Worm (Caenorhabditis elegans): Measurements from ENCODE around the gene rps-27.

Gene rps-27

DNA sequence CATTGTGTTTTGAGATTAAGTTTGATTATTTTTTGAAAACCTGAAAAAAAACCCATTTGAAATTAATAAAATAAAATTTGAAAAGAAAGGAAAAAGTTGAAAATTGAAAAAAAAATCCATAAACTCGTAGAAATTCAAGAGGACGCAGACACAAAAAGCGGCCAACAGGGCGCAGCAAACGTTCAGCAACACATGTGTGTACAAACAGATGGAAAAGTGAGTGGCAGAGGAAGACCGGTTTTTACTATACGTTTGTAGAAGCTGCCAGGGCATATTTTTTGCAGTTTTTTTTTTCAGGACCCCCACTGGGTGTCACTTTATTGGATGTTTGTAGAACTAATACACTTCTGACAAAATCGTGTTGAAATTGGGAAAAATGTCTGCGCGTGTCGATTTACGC lies 18.9 kb upstream of the rps-27 start, which contains the start of gene cgp-1:
Gene cgp-1 (minus strand): TSS at position 40 of the 400 bp plus-strand sequence.
- TF ChIP-seq madf-6 (GFP tag; IDR thresholded peaks at IDR 0.05): no peak
- no peak for TF ChIP-seq dpff-1 (tag; optimal IDR thresholded peaks at IDR 0.05)
- no peak for TF ChIP-seq ceh-27 (GFP tag; optimal IDR thresholded peaks at IDR 0.05)
- no peak for TF ChIP-seq ztf-3 (GFP tag; optimal IDR thresholded peaks at IDR 0.05)
- TF ChIP-seq somi-1 (GFP tag; optimal IDR thresholded peaks at IDR 0.05): no peak
- no peak for TF ChIP-seq F52B5.7 (tag; optimal IDR thresholded peaks at IDR 0.05)
- peak; percentile 9; the same call in 1 of the 2 replicates for TF ChIP-seq hmg-1.2 (GFP tag; IDR thresholded peaks at IDR 0.05)
- TF ChIP-seq ztf-22 (GFP tag; optimal IDR thresholded peaks at IDR 0.05): no peak
- TF ChIP-seq atf-7 (tag; optimal IDR thresholded peaks at IDR 0.05): no peak
- no peak for TF ChIP-seq Y53F4B.3 (GFP tag; IDR thresholded peaks at IDR 0.05)
- no peak for TF ChIP-seq F39B2.1 (GFP tag; IDR thresholded peaks at IDR 0.05)
- TF ChIP-seq let-607 (tag; optimal IDR thresholded peaks at IDR 0.05): peak in 1 of 2 experiments; percentile 11
- TF ChIP-seq B0035.1 (tag; optimal IDR thresholded peaks at IDR 0.05): no peak
- no peak for TF ChIP-seq let-526 (GFP tag; IDR thresholded peaks at IDR 0.05)
- no peak for TF ChIP-seq mcd-1 (GFP tag; IDR thresholded peaks at IDR 0.05)
- TF ChIP-seq ekl-4 (GFP tag; IDR thresholded peaks at IDR 0.05): no peak
- no peak for TF ChIP-seq lsl-1 (GFP tag; optimal IDR thresholded peaks at IDR 0.05)

DNA sequence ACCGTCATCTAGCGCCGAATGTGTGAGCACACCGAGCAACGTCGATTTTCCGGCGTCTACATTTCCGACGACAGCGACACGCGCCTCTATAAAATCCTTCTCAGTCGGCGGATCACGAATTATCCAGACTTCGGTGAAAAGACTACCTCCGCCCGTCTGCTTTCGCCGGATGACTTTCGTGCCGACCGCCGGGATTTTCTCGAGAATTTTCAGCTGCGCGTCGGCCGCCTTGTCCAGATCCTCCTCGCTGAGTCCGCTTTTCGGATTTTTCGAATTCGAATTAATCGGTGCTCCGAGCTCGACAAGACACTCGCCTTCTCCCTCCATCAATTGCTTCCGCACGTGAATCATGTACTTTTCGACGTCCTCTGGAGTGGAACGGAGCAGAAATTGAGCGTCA lies 18.4 kb upstream of the rps-27 start:
- TF ChIP-seq B0261.1 (tag; optimal IDR thresholded peaks at IDR 0.05) (no peak), cebp-2 (GFP tag; IDR thresholded peaks at IDR 0.05) (0 out of 2 replicates have a peak, but pooled peaks have one; percentile 52), mxl-1 (tag; optimal IDR thresholded peaks at IDR 0.05) (no peak), egrh-3 (GFP tag; IDR thresholded peaks at IDR 0.05) (peak; percentile 25; the same call in 1 of the 2 replicates), F55B11.4 (tag; optimal IDR thresholded peaks at IDR 0.05; ENCODE audit: borderline replicate concordance, insufficient read depth) (no peak), zfh-2 (GFP tag; conservative IDR thresholded peaks at IDR 0.05) (peak; percentile 86), hmg-20 (GFP tag; IDR thresholded peaks at IDR 0.05) (no peak)

DNA sequence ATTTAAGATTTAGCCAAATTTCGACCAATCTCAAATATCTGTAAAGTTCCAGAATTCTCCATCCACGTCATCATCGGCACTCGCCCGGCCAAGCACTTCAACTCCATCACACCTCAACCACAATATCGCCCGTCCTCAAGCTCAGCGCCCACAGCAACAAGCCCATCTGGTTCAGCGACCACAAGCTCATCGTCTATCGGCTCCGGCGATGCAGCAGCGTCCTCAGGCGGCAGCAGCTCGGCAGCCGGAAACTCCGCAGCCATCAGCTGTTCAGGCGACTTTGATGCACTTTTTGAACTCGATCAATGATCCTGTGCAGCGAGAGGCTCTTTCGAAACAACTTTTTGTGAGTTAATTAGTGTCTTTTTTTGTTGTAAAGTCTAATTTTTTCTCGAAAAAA lies 13.4 kb upstream of the rps-27 start:
- TF ChIP-seq snpc-1.1 (tag; optimal IDR thresholded peaks at IDR 0.05; ENCODE audit: insufficient read depth) (no peak), aptf-2 (GFP tag; conservative IDR thresholded peaks at IDR 0.05) (no peak), lir-1 (GFP tag; conservative IDR thresholded peaks at IDR 0.05) (no peak), cebp-2 (GFP tag; IDR thresholded peaks at IDR 0.05) (peak; percentile 85; the same call in 1 of the 2 replicates), chd-7 (tag; optimal IDR thresholded peaks at IDR 0.05) (peak; percentile 32), attf-3 (GFP tag; conservative IDR thresholded peaks at IDR 0.05) (no peak), ceh-58 (GFP tag; IDR thresholded peaks at IDR 0.05) (no peak), bed-1 (GFP tag; IDR thresholded peaks at IDR 0.05) (no peak), zim-3 (tag; optimal IDR thresholded peaks at IDR 0.05) (peak; percentile 28), nhr-27 (tag; optimal IDR thresholded peaks at IDR 0.05) (no peak), ztf-22 (GFP tag; optimal IDR thresholded peaks at IDR 0.05) (no peak), zfh-2 (GFP tag; conservative IDR thresholded peaks at IDR 0.05) (peak; percentile 90), egrh-3 (GFP tag; IDR thresholded peaks at IDR 0.05) (peak; percentile 84), F52B5.7 (tag; optimal IDR thresholded peaks at IDR 0.05) (peak; percentile 31), tbx-9 (tag; optimal IDR thresholded peaks at IDR 0.05; ENCODE audit: borderline replicate concordance) (no peak), snpc-1.3 (tag; optimal IDR thresholded peaks at IDR 0.05; ENCODE audit: insufficient read depth) (no peak), B0336.3 (GFP tag; IDR thresholded peaks at IDR 0.05) (no peak; the same call in 1 of the 2 replicates), pha-4 (tag; optimal IDR thresholded peaks at IDR 0.05) (no peak), madf-3 (GFP tag; IDR thresholded peaks at IDR 0.05) (0 out of 2 replicates have a peak, but pooled peaks have one; percentile 25), mel-28 (tag; optimal IDR thresholded peaks at IDR 0.05; ENCODE audit: borderline replicate concordance) (no peak), gei-17 (GFP tag; optimal IDR thresholded peaks at IDR 0.05) (no peak), mcd-1 (GFP tag; IDR thresholded peaks at IDR 0.05) (peak; percentile 22; the same call in 1 of the 2 replicates), ztf-25 (GFP tag; IDR thresholded peaks at IDR 0.05) (0 out of 2 replicates have a peak, but pooled peaks have one; percentile 15), akir-1 (GFP tag; optimal IDR thresholded peaks at IDR 0.05) (no peak), ztf-28 (GFP tag; IDR thresholded peaks at IDR 0.05) (peak; percentile 34; the same call in 1 of the 2 replicates), F57A8.1 (GFP tag; optimal IDR thresholded peaks at IDR 0.05) (no peak)
